Fruit fly (Drosophila melanogaster): ENCODE data around the gene Polr3D.

Gene Polr3D

dm6 chr3L:18106021-18106944 is 3.1 kb downstream of the Polr3D start, which contains the start of the genes CG13698 and mRpS26:
Gene CG13698 (minus strand): TSS chr3L:18106149.
Gene mRpS26 (plus strand): TSS chr3L:18106579.
- TF ChIP-seq ATbp (GFP tag; optimal IDR thresholded peaks at IDR 0.05) (peak; percentile 41), Eip74EF (GFP tag; optimal IDR thresholded peaks at IDR 0.05) (no peak), CG3726 (GFP tag; IDR thresholded peaks at IDR 0.05) (no peak; the same call in 2 of the 3 replicates), luna (GFP tag; optimal IDR thresholded peaks at IDR 0.05) (no peak), fd64A (GFP tag; optimal IDR thresholded peaks at IDR 0.05) (no peak), CG1602 (GFP tag; optimal IDR thresholded peaks at IDR 0.05) (peak; percentile 62), trem (tag; optimal IDR thresholded peaks at IDR 0.05) (peak; percentile 38), vvl (GFP tag; IDR thresholded peaks at IDR 0.05) (peak; percentile 18; the same call in 1 of the 2 replicates), CG17186 (GFP tag; optimal IDR thresholded peaks at IDR 0.05) (peak; percentile 49), GATAe (GFP tag; conservative IDR thresholded peaks at IDR 0.05) (no peak), sima (GFP tag; optimal IDR thresholded peaks at IDR 0.05) (no peak), wek (GFP tag; optimal IDR thresholded peaks at IDR 0.05) (no peak), CG4282 (GFP tag; optimal IDR thresholded peaks at IDR 0.05) (no peak), hb (GFP tag; IDR thresholded peaks at IDR 0.05; ENCODE audit: partially characterized antibody) (no peak), CG42726 (GFP tag; IDR thresholded peaks at IDR 0.05; ENCODE audit: partially characterized antibody) (peak; percentile 48; the same call in 1 of the 2 replicates), btn (GFP tag; optimal IDR thresholded peaks at IDR 0.05) (no peak), CG33213 (GFP tag; optimal IDR thresholded peaks at IDR 0.05) (no peak), CG14710 (tag; optimal IDR thresholded peaks at IDR 0.05) (peak; percentile 72), CG11696 (GFP tag; IDR thresholded peaks at IDR 0.05) (no peak), kni (GFP tag; optimal IDR thresholded peaks at IDR 0.05) (peak; percentile 29), gcm2 (GFP tag; optimal IDR thresholded peaks at IDR 0.05) (no peak), al (GFP tag; IDR thresholded peaks at IDR 0.05) (peak; percentile 50), CG10366 (GFP tag; IDR thresholded peaks at IDR 0.05) (peak; percentile 49; the same call in 1 of the 2 replicates), CG10654 (GFP tag; optimal IDR thresholded peaks at IDR 0.05) (peak; percentile 55), scrt (GFP tag; optimal IDR thresholded peaks at IDR 0.05) (peak; percentile 60), Meics (GFP tag; optimal IDR thresholded peaks at IDR 0.05) (peak; percentile 73), tio (GFP tag; optimal IDR thresholded peaks at IDR 0.05) (peak; percentile 59), MBD-R2 (GFP tag; IDR thresholded peaks at IDR 0.05) (peak; percentile 66), Bgb (GFP tag; IDR thresholded peaks at IDR 0.05; ENCODE audit: partially characterized antibody) (peak; percentile 74), CG7963 (GFP tag; IDR thresholded peaks at IDR 0.05; ENCODE audit: partially characterized antibody) (no peak), CG10565 (GFP tag; optimal IDR thresholded peaks at IDR 0.05) (no peak), CG3281 (GFP tag; optimal IDR thresholded peaks at IDR 0.05) (peak; percentile 60), lbe (GFP tag; optimal IDR thresholded peaks at IDR 0.05) (peak; percentile 33), CG11247 (GFP tag; IDR thresholded peaks at IDR 0.05) (0 out of 2 replicates have a peak, but pooled peaks have one; percentile 57), ftz-f1 (GFP tag; optimal IDR thresholded peaks at IDR 0.05) (peak; percentile 42), CG2889 (GFP tag; IDR thresholded peaks at IDR 0.05) (no peak), CG15696 (tag; optimal IDR thresholded peaks at IDR 0.05) (peak; percentile 41), slou (GFP tag; optimal IDR thresholded peaks at IDR 0.05) (peak; percentile 19), crc (GFP tag; optimal IDR thresholded peaks at IDR 0.05) (no peak), Lhr (GFP tag; optimal IDR thresholded peaks at IDR 0.05) (peak; percentile 65), lov (optimal IDR thresholded peaks at IDR 0.05) (no peak), lov (GFP tag; IDR thresholded peaks at IDR 0.05) (peak; percentile 49; the same call in 1 of the 3 replicates), Hand (GFP tag; optimal IDR thresholded peaks at IDR 0.05) (peak; percentile 57), sim (GFP tag; IDR thresholded peaks at IDR 0.05) (no peak), CG4707 (GFP tag; optimal IDR thresholded peaks at IDR 0.05) (no peak), tna (GFP tag; IDR thresholded peaks at IDR 0.05; ENCODE audit: partially characterized antibody) (no peak; the same call in 1 of the 2 replicates), ind (GFP tag; optimal IDR thresholded peaks at IDR 0.05) (peak; percentile 71), CG8281 (tag; optimal IDR thresholded peaks at IDR 0.05) (peak; percentile 45)
